Fruit fly (Drosophila melanogaster): ENCODE results near the gene CG15876.
A peak's percentile ranks its signal among the peaks of the same experiment; 100 is the strongest.

- TF ChIP-seq CG34367 (tag; optimal IDR thresholded peaks at IDR 0.05) (no peak), CG32121 (GFP tag; IDR thresholded peaks at IDR 0.05) (no peak), D1 (tag; optimal IDR thresholded peaks at IDR 0.05) (no peak), CG12605 (GFP tag; IDR thresholded peaks at IDR 0.05) (no peak), CG14655 (GFP tag; optimal IDR thresholded peaks at IDR 0.05) (peak; percentile 62), CG9948 (tag; optimal IDR thresholded peaks at IDR 0.05) (no peak), fd96Ca (GFP tag; IDR thresholded peaks at IDR 0.05) (0 out of 3 replicates have a peak, but pooled peaks have one; percentile 23), Pif1A (GFP tag; optimal IDR thresholded peaks at IDR 0.05) (no peak), CG4496 (GFP tag; IDR thresholded peaks at IDR 0.05) (no peak), CG10348 (GFP tag; IDR thresholded peaks at IDR 0.05) (no peak), CG8301 (tag; optimal IDR thresholded peaks at IDR 0.05) (peak; percentile 59), Ets98B (GFP tag; IDR thresholded peaks at IDR 0.05) (no peak), CG8159 (tag; optimal IDR thresholded peaks at IDR 0.05) (no peak), rn (GFP tag; IDR thresholded peaks at IDR 0.05) (no peak)
Observed at dm6 chr3L:4708536-4708935, 13.9 kb upstream of the CG15876 start.
